Fruit fly (Drosophila melanogaster) Kc167 (cell line): ENCODE results near the gene Shal.

ENCODE experiments used
- Sin3A ChIP-seq: fragments of >200 bp; optimal IDR thresholded peaks from 2 replicates; lab custom pipeline; 2018; ENCODE audit warnings: missing external identifiers
- insv ChIP-seq: fragments of >200 bp; optimal IDR thresholded peaks from 3 replicates; lab custom pipeline; 2018; ENCODE audit warnings: missing external identifiers
- psq ChIP-seq: fragments of >200 bp; optimal IDR thresholded peaks from 2 replicates; lab custom pipeline; 2017; ENCODE audit warnings: missing external identifiers

DNA sequence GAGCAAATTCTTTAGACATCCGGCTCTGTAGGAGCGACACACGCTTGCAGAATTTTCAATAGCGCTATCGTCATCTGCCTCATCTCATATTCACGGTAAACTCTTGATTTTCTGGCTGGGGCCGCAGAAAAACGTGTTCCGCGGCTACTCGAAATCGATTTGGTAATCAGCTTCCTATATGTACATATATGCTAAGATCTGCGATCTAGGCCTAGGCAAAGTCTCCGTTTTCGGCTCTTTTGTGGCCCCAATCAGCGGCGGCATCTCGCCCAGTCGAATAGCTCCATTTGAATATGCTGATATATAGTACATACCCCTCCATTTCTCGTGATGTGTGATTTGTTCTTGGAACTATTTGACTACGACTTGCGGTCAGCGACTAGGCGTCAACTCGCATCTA lies 21.4 kb downstream of the Shal start:
- TF ChIP-seq Sin3A (lab: Kevin White, UChicago): no peak
- no peak for TF ChIP-seq insv (lab: Kevin White, UChicago)
- TF ChIP-seq psq (lab: Kevin White, UChicago): no peak
